Fruit fly (Drosophila melanogaster): ENCODE results near the gene CG34452.
A peak's percentile ranks its signal among the peaks of the same experiment; 100 is the strongest.

The CG34452 gene

DNA sequence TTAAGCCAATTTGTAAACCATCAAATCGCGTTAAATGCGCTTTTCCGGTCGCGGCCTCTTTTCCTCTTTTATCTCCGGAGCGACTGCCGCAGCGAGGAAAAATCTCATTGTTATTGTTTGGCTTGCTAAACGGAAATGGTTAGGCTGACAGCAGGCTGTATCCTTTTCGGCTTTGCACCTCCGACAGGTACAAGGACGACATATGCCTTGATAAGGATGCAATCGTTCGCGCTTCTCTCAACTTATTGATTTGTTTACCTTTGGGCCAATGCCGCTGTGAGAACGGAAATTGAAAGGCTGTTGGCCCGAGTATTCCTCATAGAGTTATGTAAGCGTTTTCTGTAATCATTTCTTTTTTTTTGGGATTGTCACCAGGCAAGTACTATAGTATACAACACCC lies 49.2 kb downstream of the CG34452 start (continued):
- TF ChIP-seq sd (tag; optimal IDR thresholded peaks at IDR 0.05): no peak
- peak in 1 of 2 experiments; percentile 64 for TF ChIP-seq Pdp1 (GFP tag; optimal IDR thresholded peaks at IDR 0.05)
- TF ChIP-seq wor (GFP tag; IDR thresholded peaks at IDR 0.05): no peak

- TF ChIP-seq tio (GFP tag; optimal IDR thresholded peaks at IDR 0.05): no peak
- no peak for TF ChIP-seq CG3995 (GFP tag; optimal IDR thresholded peaks at IDR 0.05)
- TF ChIP-seq wek (GFP tag; optimal IDR thresholded peaks at IDR 0.05): peak; percentile 28
- no peak for TF ChIP-seq Usf (GFP tag; optimal IDR thresholded peaks at IDR 0.05)
- TF ChIP-seq CG15073 (GFP tag; optimal IDR thresholded peaks at IDR 0.05): no peak
- TF ChIP-seq sd (tag; optimal IDR thresholded peaks at IDR 0.05): peak; percentile 17
- TF ChIP-seq Xrp1 (GFP tag; IDR thresholded peaks at IDR 0.05): peak; percentile 39
- TF ChIP-seq Ets65A (GFP tag): peak; percentile 52
- no peak for TF ChIP-seq nom (GFP tag; optimal IDR thresholded peaks at IDR 0.05)
Measured at dm6 chr3L:15637618-15638017, 50.1 kb downstream of the CG34452 start.

dm6 chr3L:15636978-15637377 lies 50.7 kb downstream of the CG34452 start:
- peak; percentile 65 to 96 for TF ChIP-seq insv (GFP tag; optimal IDR thresholded peaks at IDR 0.05)
- no peak for TF ChIP-seq emc (GFP tag; optimal IDR thresholded peaks at IDR 0.05)
- TF ChIP-seq az2 (GFP tag; optimal IDR thresholded peaks at IDR 0.05): no peak
- TF ChIP-seq sob (GFP tag; IDR thresholded peaks at IDR 0.05): no peak
- no peak for TF ChIP-seq NK7.1 (GFP tag; optimal IDR thresholded peaks at IDR 0.05)
- TF ChIP-seq CG9609 (GFP tag; optimal IDR thresholded peaks at IDR 0.05): no peak
- TF ChIP-seq H15 (GFP tag; IDR thresholded peaks at IDR 0.05): no peak
- no peak for TF ChIP-seq ssp (GFP tag; IDR thresholded peaks at IDR 0.05)
- TF ChIP-seq CG3838 (GFP tag; optimal IDR thresholded peaks at IDR 0.05): no peak
- TF ChIP-seq cwo (GFP tag; optimal IDR thresholded peaks at IDR 0.05): no peak
- TF ChIP-seq sqz (GFP tag; optimal IDR thresholded peaks at IDR 0.05): peak; percentile 35
- no peak for TF ChIP-seq sug (tag; optimal IDR thresholded peaks at IDR 0.05)
- no peak for TF ChIP-seq CG15696 (tag; optimal IDR thresholded peaks at IDR 0.05)
- no peak for TF ChIP-seq CkIIα-i1 (GFP tag; IDR thresholded peaks at IDR 0.05)
- no peak for TF ChIP-seq Sox100B (GFP tag; optimal IDR thresholded peaks at IDR 0.05)
- TF ChIP-seq Lhr (GFP tag; optimal IDR thresholded peaks at IDR 0.05): peak; percentile 27
- peak; percentile 50 for TF ChIP-seq CTCF (GFP tag; optimal IDR thresholded peaks at IDR 0.05)
- no peak for TF ChIP-seq ab (GFP tag; optimal IDR thresholded peaks at IDR 0.05)
- TF ChIP-seq gfzf (GFP tag; optimal IDR thresholded peaks at IDR 0.05): peak; percentile 44
- TF ChIP-seq Hsf (GFP tag; optimal IDR thresholded peaks at IDR 0.05): no peak
- TF ChIP-seq vvl (GFP tag; IDR thresholded peaks at IDR 0.05): no peak
- TF ChIP-seq CG10267 (tag; optimal IDR thresholded peaks at IDR 0.05): peak; percentile 4
- no peak for TF ChIP-seq luna (GFP tag; optimal IDR thresholded peaks at IDR 0.05)
- peak; percentile 76 for TF ChIP-seq pita (GFP tag; optimal IDR thresholded peaks at IDR 0.05)
- TF ChIP-seq z (GFP tag; IDR thresholded peaks at IDR 0.05): no peak
- TF ChIP-seq ac (GFP tag; optimal IDR thresholded peaks at IDR 0.05): no peak
- TF ChIP-seq dmrt99B (tag; optimal IDR thresholded peaks at IDR 0.05): no peak
- TF ChIP-seq Mad (GFP tag; optimal IDR thresholded peaks at IDR 0.05): no peak
- no peak for TF ChIP-seq abd-A (tag; optimal IDR thresholded peaks at IDR 0.05)
- TF ChIP-seq Ets97D (GFP tag; optimal IDR thresholded peaks at IDR 0.05): peak; percentile 67
- TF ChIP-seq Hr51 (GFP tag; optimal IDR thresholded peaks at IDR 0.05): no peak
- TF ChIP-seq CG11695 (GFP tag; IDR thresholded peaks at IDR 0.05): no peak
- no peak for TF ChIP-seq CG7271 (tag; optimal IDR thresholded peaks at IDR 0.05)
- TF ChIP-seq kay (GFP tag; optimal IDR thresholded peaks at IDR 0.05): no peak
- TF ChIP-seq Hmx (GFP tag; optimal IDR thresholded peaks at IDR 0.05): no peak
- TF ChIP-seq B-H2 (GFP tag; optimal IDR thresholded peaks at IDR 0.05): no peak
- TF ChIP-seq Bteb2 (GFP tag; optimal IDR thresholded peaks at IDR 0.05): no peak
- no peak for TF ChIP-seq cato (GFP tag; optimal IDR thresholded peaks at IDR 0.05; ENCODE audit: borderline replicate concordance)
- TF ChIP-seq ato (GFP tag; IDR thresholded peaks at IDR 0.05; ENCODE audit: partially characterized antibody): no peak
